Worm (Caenorhabditis elegans) whole organism, L2 larva: Measurements from ENCODE around the gene oac-23.

ENCODE experiments used
- dmd-4 ChIP-seq: sonication (generic microtip); optimal IDR thresholded peaks from 2 replicates; lab custom pipeline; 2017; ENCODE audit warnings: missing biosample characterization, missing genetic modification characterization
- elt-3 ChIP-seq: sonication (generic microtip); optimal IDR thresholded peaks from 2 replicates; lab custom pipeline; 2017; ENCODE audit warnings: missing biosample characterization, missing genetic modification characterization
- lin-13 ChIP-seq: fragments of 150-350 bp; optimal IDR thresholded peaks from 2 replicates; lab custom pipeline; 2014; ENCODE audit warnings: missing biosample characterization, missing genetic modification reagents, missing genetic modification characterization
- snpc-4 ChIP-seq: fragments of 150-350 bp; optimal IDR thresholded peaks from 2 replicates; lab custom pipeline; 2014; ENCODE audit warnings: missing biosample characterization, missing genetic modification characterization
- ztf-11 ChIP-seq: sonication (generic microtip); optimal IDR thresholded peaks from 2 replicates; lab custom pipeline; 2017; ENCODE audit warnings: missing biosample characterization, missing genetic modification characterization

DNA sequence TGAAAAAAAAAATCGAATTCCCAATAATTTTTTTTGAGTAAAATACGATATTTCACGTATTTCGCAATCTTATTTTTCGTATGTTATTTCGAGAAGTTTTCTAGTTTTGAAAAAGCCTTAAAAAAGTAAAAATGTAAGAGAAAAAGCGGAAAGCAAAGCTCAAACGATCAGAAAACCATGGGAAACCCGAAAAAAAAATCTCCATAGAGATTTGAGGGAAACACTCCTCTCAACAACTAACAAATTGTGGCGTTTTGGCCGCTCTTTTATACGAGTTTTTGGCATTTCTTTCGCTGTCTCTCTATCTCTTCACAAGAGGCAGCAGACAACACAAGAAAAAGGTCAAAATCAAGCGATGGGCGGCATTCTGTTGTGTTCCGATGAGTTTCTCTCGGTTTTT, 6.8 kb upstream of the oac-23 start:
- no peak for TF ChIP-seq lin-13 (GFP tag; lab: Kevin White, UChicago)
- TF ChIP-seq dmd-4 (tag; lab: Kevin White, UChicago), result no peak
- no peak for TF ChIP-seq snpc-4 (tag; lab: Kevin White, UChicago)
- no peak for TF ChIP-seq ztf-11 (tag; lab: Kevin White, UChicago)
- TF ChIP-seq elt-3 (tag; lab: Kevin White, UChicago), result no peak
